Fruit fly (Drosophila melanogaster): Measurements from ENCODE around the gene CG3285.

Gene CG3285

dm6 chr2L:3376684-3377086, 46.0 kb downstream of the CG3285 start, which contains the start of the genes CG9662 and Ptpa (continued):
- TF ChIP-seq CG8089 (GFP tag; optimal IDR thresholded peaks at IDR 0.05), result peak; percentile 70
- TF ChIP-seq CG11456 (GFP tag; IDR thresholded peaks at IDR 0.05), result peak; percentile 84
- peak; percentile 63 for TF ChIP-seq CG18599 (GFP tag; optimal IDR thresholded peaks at IDR 0.05)
- peak; percentile 69 for TF ChIP-seq Mes4 (GFP tag; optimal IDR thresholded peaks at IDR 0.05)
- TF ChIP-seq Kr (GFP tag; optimal IDR thresholded peaks at IDR 0.05), result no peak
- no peak for TF ChIP-seq CG15479 (GFP tag; optimal IDR thresholded peaks at IDR 0.05)
- peak; percentile 80 for TF ChIP-seq fu2 (GFP tag; optimal IDR thresholded peaks at IDR 0.05)
- no peak for TF ChIP-seq CG31365 (tag; optimal IDR thresholded peaks at IDR 0.05)
- TF ChIP-seq Myb (GFP tag; optimal IDR thresholded peaks at IDR 0.05), result peak; percentile 75
- no peak for TF ChIP-seq Hr39 (optimal IDR thresholded peaks at IDR 0.05)
- peak; percentile 89 for TF ChIP-seq zfh2 (GFP tag; optimal IDR thresholded peaks at IDR 0.05)
- TF ChIP-seq HmgZ (tag; optimal IDR thresholded peaks at IDR 0.05), result peak; percentile 80
- peak; percentile 64 for TF ChIP-seq CG33557 (GFP tag; optimal IDR thresholded peaks at IDR 0.05)
- TF ChIP-seq kay (GFP tag; optimal IDR thresholded peaks at IDR 0.05), result peak; percentile 32
- TF ChIP-seq Mad (GFP tag; optimal IDR thresholded peaks at IDR 0.05), result peak; percentile 75
- TF ChIP-seq so (GFP tag; IDR thresholded peaks at IDR 0.05), result peak; percentile 33; the same call in 1 of the 3 replicates
- TF ChIP-seq gsb (GFP tag; IDR thresholded peaks at IDR 0.05), result peak; percentile 11; the same call in 1 of the 2 replicates
- peak; percentile 84 for TF ChIP-seq Dad (GFP tag; optimal IDR thresholded peaks at IDR 0.05)
- TF ChIP-seq CG4707 (GFP tag; optimal IDR thresholded peaks at IDR 0.05), result no peak
- TF ChIP-seq Vsx1 (GFP tag; optimal IDR thresholded peaks at IDR 0.05), result no peak
- peak; percentile 83 for TF ChIP-seq CG7372 (GFP tag; IDR thresholded peaks at IDR 0.05)
- TF ChIP-seq CG18764 (GFP tag; optimal IDR thresholded peaks at IDR 0.05), result peak; percentile 75
- peak; percentile 68 for TF ChIP-seq CG15514 (GFP tag; optimal IDR thresholded peaks at IDR 0.05)
- TF ChIP-seq CrebB (tag; optimal IDR thresholded peaks at IDR 0.05), result no peak
- TF ChIP-seq salm (tag; optimal IDR thresholded peaks at IDR 0.05), result no peak
- peak; percentile 67 for TF ChIP-seq Bdp1 (GFP tag; optimal IDR thresholded peaks at IDR 0.05)
- no peak for TF ChIP-seq CG10274 (GFP tag; optimal IDR thresholded peaks at IDR 0.05)
- peak; percentile 90 for TF ChIP-seq Ptx1 (GFP tag; IDR thresholded peaks at IDR 0.05)
- TF ChIP-seq Gsc (GFP tag; IDR thresholded peaks at IDR 0.05), result peak; percentile 60
- TF ChIP-seq Meics (GFP tag; optimal IDR thresholded peaks at IDR 0.05), result peak; percentile 69
- TF ChIP-seq Optix (GFP tag; IDR thresholded peaks at IDR 0.05), result peak; percentile 82
- TF ChIP-seq ranshi (GFP tag; IDR thresholded peaks at IDR 0.05), result peak; percentile 90
- peak; percentile 71 for TF ChIP-seq slp2 (GFP tag; optimal IDR thresholded peaks at IDR 0.05)
- no peak for TF ChIP-seq Sox100B (GFP tag; optimal IDR thresholded peaks at IDR 0.05)
- peak; percentile 87 for TF ChIP-seq amos (GFP tag; IDR thresholded peaks at IDR 0.05; ENCODE audit: partially characterized antibody)
- TF ChIP-seq run (tag; optimal IDR thresholded peaks at IDR 0.05), result no peak
- peak; percentile 78 for TF ChIP-seq Usf (GFP tag; optimal IDR thresholded peaks at IDR 0.05)
- no peak for TF ChIP-seq ftz-f1 (GFP tag; optimal IDR thresholded peaks at IDR 0.05)
- TF ChIP-seq rib (GFP tag; IDR thresholded peaks at IDR 0.05), result peak; percentile 56; the same call in 1 of the 2 replicates
- TF ChIP-seq grau (tag; optimal IDR thresholded peaks at IDR 0.05), result peak; percentile 79
- TF ChIP-seq vvl (GFP tag; IDR thresholded peaks at IDR 0.05), result peak; percentile 64
- TF ChIP-seq CG9876 (GFP tag; optimal IDR thresholded peaks at IDR 0.05), result peak; percentile 76
- no peak for TF ChIP-seq CG12219 (GFP tag; optimal IDR thresholded peaks at IDR 0.05)
- peak; percentile 63 for TF ChIP-seq CG3065 (GFP tag; optimal IDR thresholded peaks at IDR 0.05)
- TF ChIP-seq ssp (GFP tag; IDR thresholded peaks at IDR 0.05), result peak; percentile 96
- TF ChIP-seq dpn (GFP tag; optimal IDR thresholded peaks at IDR 0.05), result peak; percentile 86
- peak; percentile 66 for TF ChIP-seq unpg (GFP tag; optimal IDR thresholded peaks at IDR 0.05)
- TF ChIP-seq CG32532 (GFP tag; IDR thresholded peaks at IDR 0.05), result peak; percentile 80
- no peak for TF ChIP-seq sc (optimal IDR thresholded peaks at IDR 0.05)
- TF ChIP-seq sc (GFP tag; optimal IDR thresholded peaks at IDR 0.05), result peak; percentile 58
- no peak for TF ChIP-seq oc (tag; optimal IDR thresholded peaks at IDR 0.05)
- TF ChIP-seq NC2α (GFP tag; optimal IDR thresholded peaks at IDR 0.05), result peak; percentile 75
- no peak for TF ChIP-seq gce (GFP tag; IDR thresholded peaks at IDR 0.05)

Data from whole organism, embryonic.